Worm (Caenorhabditis elegans) whole organism, L1 larva: ENCODE measurements around the gene eng-1.

Experiments
- C04F5.9 ChIP-seq: sonication (generic microtip); optimal IDR thresholded peaks from 2 replicates; lab custom pipeline; 2016; ENCODE audit warnings: missing genetic modification characterization, missing compliant biosample characterization
- C34B4.2 ChIP-seq: sonication (generic microtip); optimal IDR thresholded peaks from 2 replicates; lab custom pipeline; 2017; ENCODE audit warnings: mild to moderate bottlenecking, missing genetic modification characterization, missing compliant biosample characterization
- Y116A8C.19 ChIP-seq: sonication (generic microtip); optimal IDR thresholded peaks from 2 replicates; lab custom pipeline; 2016; ENCODE audit warnings: missing compliant biosample characterization, missing genetic modification characterization, borderline replicate concordance
- aha-1 ChIP-seq: fragments of 150-350 bp; optimal IDR thresholded peaks from 2 replicates; lab custom pipeline; 2014; ENCODE audit warnings: missing biosample characterization, missing genetic modification characterization
- aly-2 ChIP-seq: fragments of 150-350 bp; optimal IDR thresholded peaks from 2 replicates; lab custom pipeline; 2014; ENCODE audit warnings: missing biosample characterization, missing genetic modification characterization
- ama-1 ChIP-seq: fragments of 150-350 bp; optimal IDR thresholded peaks from 2 replicates; lab custom pipeline; 2014
- blmp-1 ChIP-seq: fragments of 150-350 bp; optimal IDR thresholded peaks from 2 replicates; lab custom pipeline; 2014; ENCODE audit warnings: missing biosample characterization, missing genetic modification characterization
- ceh-8 ChIP-seq: fragments of 200-800 bp; sonication (Bioruptor generic); optimal IDR thresholded peaks from 2 replicates; lab custom pipeline; 2018; ENCODE audit warnings: mild to moderate bottlenecking, missing genetic modification characterization, moderate library complexity, missing compliant biosample characterization
- ceh-82 ChIP-seq, 3 experiments: fragments of 150-350 bp in 1 of 3; sonication (generic microtip) in 2 of 3; optimal IDR thresholded peaks; 2 replicates each; lab custom pipeline; 2014 to 2017; ENCODE audit warnings: missing biosample characterization in 3 of 3, missing genetic modification characterization in 3 of 3
- ces-1 ChIP-seq: fragments of 150-350 bp; optimal IDR thresholded peaks from 2 replicates; lab custom pipeline; 2014; ENCODE audit warnings: missing biosample characterization, missing genetic modification reagents, missing genetic modification characterization
- efl-1 ChIP-seq, 4 experiments: fragments of 150-350 bp; optimal IDR thresholded peaks in 3 of 4; peaks in 1 of 4; 1 replicate in 1 of 4; 2 replicates in 3 of 4; lab custom pipeline; 2014; ENCODE audit warnings: missing biosample characterization in 2 of 4, missing genetic modification characterization in 2 of 4, missing genetic modification reagents in 2 of 4
- efl-3 ChIP-seq: fragments of 200-800 bp; sonication (Bioruptor generic); optimal IDR thresholded peaks from 2 replicates; lab custom pipeline; 2018; ENCODE audit warnings: mild to moderate bottlenecking, missing genetic modification characterization, missing compliant biosample characterization
- egl-13 ChIP-seq: sonication (generic microtip); optimal IDR thresholded peaks from 2 replicates; lab custom pipeline; 2016; ENCODE audit warnings: missing genotype, missing genetic modification reagents, missing genetic modification characterization, missing compliant biosample characterization
- egl-27 ChIP-seq, 2 experiments: fragments of 150-350 bp in 1 of 2; sonication (generic microtip); optimal IDR thresholded peaks; 3 replicates each; lab custom pipeline; 2017 to 2018; ENCODE audit warnings: missing biosample characterization in 2 of 2, missing genetic modification characterization in 2 of 2, missing genetic modification reagents in 2 of 2
- elt-2 ChIP-seq: sonication (generic microtip); optimal IDR thresholded peaks from 2 replicates; lab custom pipeline; 2016; ENCODE audit warnings: missing genetic modification characterization, mild to moderate bottlenecking, inconsistent platforms, missing compliant biosample characterization, missing genetic modification reagents
- elt-3 ChIP-seq, 6 experiments: fragments of 150-350 bp in 1 of 6; sonication (generic microtip); optimal IDR thresholded peaks; 2 replicates each; lab custom pipeline; 2017 to 2018; ENCODE audit warnings: missing biosample characterization in 6 of 6, missing genetic modification characterization in 6 of 6, inconsistent platforms in 1 of 6
- ets-5 ChIP-seq: fragments of 200-800 bp; sonication (Bioruptor generic); IDR thresholded peaks from 2 replicates; pipeline ENCODE4 v1.3.6; 2022; ENCODE audit warnings: missing genetic modification characterization, missing compliant biosample characterization
- fkh-10 ChIP-seq: sonication (generic microtip); optimal IDR thresholded peaks from 2 replicates; lab custom pipeline; 2017; ENCODE audit warnings: missing biosample characterization, missing genetic modification reagents, missing genetic modification characterization
- fkh-4 ChIP-seq: sonication (generic microtip); optimal IDR thresholded peaks from 2 replicates; lab custom pipeline; 2016; ENCODE audit warnings: missing compliant biosample characterization, missing genetic modification characterization, borderline replicate concordance
- fkh-8 ChIP-seq: sonication (generic microtip); optimal IDR thresholded peaks from 2 replicates; lab custom pipeline; 2016; ENCODE audit warnings: mild to moderate bottlenecking, missing genetic modification characterization, missing compliant biosample characterization
- fos-1 ChIP-seq: fragments of 150-350 bp; optimal IDR thresholded peaks from 2 replicates; lab custom pipeline; 2014; ENCODE audit warnings: missing biosample characterization, missing genetic modification characterization
- grh-1 ChIP-seq: fragments of 200-800 bp; sonication (Bioruptor generic); IDR thresholded peaks from 2 replicates; pipeline ENCODE4 v1.3.6; 2022; ENCODE audit warnings: missing genetic modification reagents, missing genetic modification characterization, missing compliant biosample characterization
- hpl-2 ChIP-seq: fragments of 150-350 bp; optimal IDR thresholded peaks from 2 replicates; lab custom pipeline; 2014; ENCODE audit warnings: missing biosample characterization, missing genetic modification reagents, missing genetic modification characterization
- isw-1 ChIP-seq: fragments of 200-800 bp; sonication (Bioruptor generic); IDR thresholded peaks from 2 replicates; pipeline ENCODE4 v1.3.6; 2022; ENCODE audit warnings: missing genetic modification characterization, missing compliant biosample characterization
- lin-13 ChIP-seq: fragments of 150-350 bp; optimal IDR thresholded peaks from 2 replicates; lab custom pipeline; 2014; ENCODE audit warnings: missing biosample characterization, missing genetic modification reagents, missing genetic modification characterization
- lin-35 ChIP-seq, 2 experiments: fragments of 150-350 bp; optimal IDR thresholded peaks; 2 replicates each; lab custom pipeline; 2014; ENCODE audit warnings: missing biosample characterization in 2 of 2, missing genetic modification characterization in 2 of 2, missing genetic modification reagents in 2 of 2
- lin-39 ChIP-seq: fragments of 150-350 bp; optimal IDR thresholded peaks from 2 replicates; lab custom pipeline; 2014; ENCODE audit warnings: missing biosample characterization, missing genetic modification reagents, missing genetic modification characterization
- lir-3 ChIP-seq: sonication (generic microtip); optimal IDR thresholded peaks from 2 replicates; lab custom pipeline; 2016; ENCODE audit warnings: mild to moderate bottlenecking, missing genetic modification characterization, moderate library complexity, missing compliant biosample characterization; ENCODE audit not compliant: poor library complexity
- lsy-2 ChIP-seq, 2 experiments: fragments of 150-350 bp; optimal IDR thresholded peaks; 2 replicates each; lab custom pipeline; 2014; ENCODE audit warnings: missing biosample characterization in 2 of 2, missing genetic modification characterization in 2 of 2
- mep-1 ChIP-seq: fragments of 150-350 bp; optimal IDR thresholded peaks from 2 replicates; lab custom pipeline; 2014; ENCODE audit warnings: missing biosample characterization, missing genetic modification characterization
- nhr-11 ChIP-seq: fragments of 150-350 bp; optimal IDR thresholded peaks from 2 replicates; lab custom pipeline; 2014; ENCODE audit warnings: missing biosample characterization, missing genetic modification characterization
- nhr-12 ChIP-seq: sonication (generic microtip); optimal IDR thresholded peaks from 2 replicates; lab custom pipeline; 2017; ENCODE audit warnings: missing biosample characterization, missing genetic modification characterization
- nhr-47 ChIP-seq: sonication (generic microtip); optimal IDR thresholded peaks from 2 replicates; lab custom pipeline; 2016; ENCODE audit warnings: mild to moderate bottlenecking, missing genetic modification characterization, moderate library complexity, missing compliant biosample characterization
- nhr-76 ChIP-seq: sonication (generic microtip); optimal IDR thresholded peaks from 2 replicates; lab custom pipeline; 2017; ENCODE audit warnings: missing biosample characterization, missing genetic modification characterization
- nhr-77 ChIP-seq: fragments of 150-350 bp; optimal IDR thresholded peaks from 2 replicates; lab custom pipeline; 2014; ENCODE audit warnings: missing biosample characterization, missing genetic modification characterization
- nhr-85 ChIP-seq: sonication (generic microtip); peaks from one replicate; lab custom pipeline; 2016; ENCODE audit warnings: missing genetic modification characterization, inconsistent platforms, missing compliant biosample characterization
- nhr-90 ChIP-seq: sonication (generic microtip); optimal IDR thresholded peaks from 2 replicates; lab custom pipeline; 2016; ENCODE audit warnings: mild to moderate bottlenecking, missing genetic modification characterization, missing compliant biosample characterization; ENCODE audit not compliant: poor library complexity
- pag-3 ChIP-seq: sonication (generic microtip); optimal IDR thresholded peaks from 2 replicates; lab custom pipeline; 2017; ENCODE audit warnings: missing genetic modification characterization, mild to moderate bottlenecking, missing compliant biosample characterization, antibody characterized with exemption, borderline replicate concordance; ENCODE audit not compliant: insufficient read depth
- pax-3 ChIP-seq: fragments of 200-800 bp; sonication (Bioruptor generic); optimal IDR thresholded peaks from 2 replicates; lab custom pipeline; 2018; ENCODE audit warnings: mild to moderate bottlenecking, missing genetic modification characterization, moderate library complexity, missing compliant biosample characterization
- pqm-1 ChIP-seq: sonication (generic microtip); optimal IDR thresholded peaks from 3 replicates; lab custom pipeline; 2017; ENCODE audit warnings: missing biosample characterization, missing genetic modification characterization
- skn-1 ChIP-seq: fragments of 150-350 bp; optimal IDR thresholded peaks from 2 replicates; lab custom pipeline; 2014; ENCODE audit warnings: missing biosample characterization, missing genetic modification characterization
- snpc-4 ChIP-seq: fragments of 150-350 bp; optimal IDR thresholded peaks from 2 replicates; lab custom pipeline; 2014; ENCODE audit warnings: missing biosample characterization, missing genetic modification characterization
- snu-23 ChIP-seq: sonication (generic microtip); optimal IDR thresholded peaks from 2 replicates; lab custom pipeline; 2016; ENCODE audit warnings: missing genetic modification characterization, missing compliant biosample characterization
- sox-4 ChIP-seq: sonication (generic microtip); optimal IDR thresholded peaks from 2 replicates; lab custom pipeline; 2016; ENCODE audit warnings: missing genetic modification characterization, missing compliant biosample characterization
- swsn-7 ChIP-seq: sonication (generic microtip); optimal IDR thresholded peaks from 2 replicates; lab custom pipeline; 2016; ENCODE audit warnings: missing genetic modification characterization, missing compliant biosample characterization
- tbx-2 ChIP-seq: sonication (generic microtip); optimal IDR thresholded peaks from 2 replicates; lab custom pipeline; 2016; ENCODE audit warnings: missing genetic modification characterization, missing compliant biosample characterization
- unc-130 ChIP-seq: fragments of 150-350 bp; optimal IDR thresholded peaks from 2 replicates; lab custom pipeline; 2017; ENCODE audit warnings: missing biosample characterization, missing genetic modification characterization, inconsistent platforms
- unc-30 ChIP-seq: sonication (generic microtip); optimal IDR thresholded peaks from 2 replicates; lab custom pipeline; 2017; ENCODE audit warnings: missing biosample characterization, missing genetic modification characterization
- unc-98 ChIP-seq: fragments of 200-800 bp; sonication (Bioruptor generic); IDR thresholded peaks from 2 replicates; pipeline ENCODE4 v1.3.6; 2022; ENCODE audit warnings: missing genetic modification characterization, missing compliant biosample characterization
- vab-15 ChIP-seq: sonication (generic microtip); optimal IDR thresholded peaks from 2 replicates; lab custom pipeline; 2017; ENCODE audit warnings: missing genotype, mild to moderate bottlenecking, missing genetic modification characterization, missing compliant biosample characterization
- zag-1 ChIP-seq: fragments of 150-350 bp; optimal IDR thresholded peaks from 2 replicates; lab custom pipeline; 2014; ENCODE audit warnings: missing biosample characterization, missing genetic modification characterization
- zip-4 ChIP-seq: fragments of 200-800 bp; sonication (Bioruptor generic); optimal IDR thresholded peaks from 2 replicates; lab custom pipeline; 2018; ENCODE audit warnings: mild to moderate bottlenecking, missing genetic modification characterization, moderate library complexity, missing compliant biosample characterization
- ztf-11 ChIP-seq, 2 experiments: sonication (generic microtip); optimal IDR thresholded peaks; 2 replicates each; lab custom pipeline; 2016 to 2017; ENCODE audit warnings: missing genetic modification characterization in 2 of 2, missing biosample characterization in 1 of 2, missing compliant biosample characterization in 1 of 2

The eng-1 gene

ce11 chrIII:5874263-5874662 lies 6.0 kb upstream of the eng-1 start (continued):
- no peak for TF ChIP-seq nhr-11
- TF ChIP-seq ama-1, result peak; percentile 91
- no peak for TF ChIP-seq zag-1
- peak; percentile 85 for TF ChIP-seq nhr-90 (tag; lab: Kevin White, UChicago)
- no peak for TF ChIP-seq lir-3 (tag; lab: Kevin White, UChicago)
- TF ChIP-seq snpc-4 (tag; lab: Kevin White, UChicago), result no peak
- TF ChIP-seq lin-39, result no peak
- no peak for TF ChIP-seq nhr-77 (tag; lab: Kevin White, UChicago)
- peak in 1 of 2 experiments; percentile 24 for TF ChIP-seq lsy-2 (tag; optimal IDR thresholded peaks at IDR 0.05; lab: Kevin White, UChicago)
- no peak for TF ChIP-seq pqm-1 (tag; lab: Kevin White, UChicago)
- TF ChIP-seq efl-1 (optimal IDR thresholded peaks at IDR 0.05; lab: Kevin White, UChicago), result peak in 1 of 2 experiments; percentile 14
- TF ChIP-seq efl-1 (GFP tag; optimal IDR thresholded peaks at IDR 0.05 in 1 of 2; lab: Kevin White, UChicago), result peak in 1 of 2 experiments; percentile 60
- TF ChIP-seq elt-2 (tag; lab: Kevin White, UChicago), result peak; percentile 13
- peak; percentile 22; the same call in 1 of the 2 replicates for TF ChIP-seq grh-1
- TF ChIP-seq ztf-11 (tag; optimal IDR thresholded peaks at IDR 0.05; lab: Kevin White, UChicago), result no peak
- TF ChIP-seq unc-30, result no peak
- no peak for TF ChIP-seq fkh-8 (tag; lab: Kevin White, UChicago)
- no peak for TF ChIP-seq egl-27 (tag; optimal IDR thresholded peaks at IDR 0.05; lab: Kevin White, UChicago)
- TF ChIP-seq fkh-10 (GFP tag; lab: Kevin White, UChicago), result no peak
- TF ChIP-seq nhr-85 (tag; lab: Kevin White, UChicago), result peak; percentile 86
- TF ChIP-seq efl-3 (GFP tag; lab: Kevin White, UChicago), result no peak
- TF ChIP-seq isw-1 (GFP tag; lab: Robert Waterston, UW), result no peak
- peak; percentile 47 for TF ChIP-seq nhr-47 (tag; lab: Kevin White, UChicago)
- TF ChIP-seq ces-1 (GFP tag; lab: Kevin White, UChicago), result no peak
- peak; percentile 46 for TF ChIP-seq lin-13 (GFP tag; lab: Kevin White, UChicago)
- no peak for TF ChIP-seq C04F5.9 (tag; lab: Kevin White, UChicago)
- no peak for TF ChIP-seq pag-3 (tag; lab: Kevin White, UChicago)
- TF ChIP-seq C34B4.2 (tag; lab: Kevin White, UChicago), result no peak
- TF ChIP-seq pax-3 (tag; lab: Kevin White, UChicago), result no peak
- TF ChIP-seq ets-5 (GFP tag; lab: Robert Waterston, UW), result no peak
- no peak for TF ChIP-seq ceh-8
- no peak for TF ChIP-seq tbx-2 (tag; lab: Kevin White, UChicago)
- TF ChIP-seq vab-15 (tag; lab: Kevin White, UChicago), result no peak
- TF ChIP-seq elt-3 (tag; optimal IDR thresholded peaks at IDR 0.05; lab: Kevin White, UChicago), result peak in 4 of 6 experiments; percentile 7 to 51 (median 35)
- TF ChIP-seq zip-4 (GFP tag; lab: Kevin White, UChicago), result no peak
- no peak for TF ChIP-seq Y116A8C.19 (tag; lab: Kevin White, UChicago)
- no peak for TF ChIP-seq fos-1 (tag; lab: Kevin White, UChicago)
- no peak for TF ChIP-seq sox-4
- no peak for TF ChIP-seq skn-1 (tag; lab: Kevin White, UChicago)
- TF ChIP-seq blmp-1 (tag; lab: Kevin White, UChicago), result peak; percentile 39
- peak in 1 of 2 experiments; percentile 72 for TF ChIP-seq lin-35 (GFP tag; optimal IDR thresholded peaks at IDR 0.05; lab: Kevin White, UChicago)
- TF ChIP-seq swsn-7, result peak; percentile 11
- no peak for TF ChIP-seq fkh-4 (tag; lab: Kevin White, UChicago)
- TF ChIP-seq aly-2 (tag; lab: Kevin White, UChicago), result peak; percentile 65
- TF ChIP-seq egl-13 (tag; lab: Kevin White, UChicago), result no peak
- no peak for TF ChIP-seq nhr-12 (tag; lab: Kevin White, UChicago)
- peak; percentile 75 for TF ChIP-seq snu-23
- no peak for TF ChIP-seq mep-1 (tag; lab: Kevin White, UChicago)
- TF ChIP-seq ceh-82 (tag; optimal IDR thresholded peaks at IDR 0.05; lab: Kevin White, UChicago), result no peak
- no peak for TF ChIP-seq hpl-2 (GFP tag; lab: Kevin White, UChicago)
- no peak for TF ChIP-seq unc-130
- no peak for TF ChIP-seq unc-98 (GFP tag; lab: Robert Waterston, UW)
- TF ChIP-seq aha-1 (tag; lab: Kevin White, UChicago), result no peak
- TF ChIP-seq nhr-76 (tag; lab: Kevin White, UChicago), result no peak
